Fruit fly (Drosophila melanogaster) whole organism, embryonic: ENCODE data around the gene Gga.

Experiments used
- Bdp1 ChIP-seq: fragments of 200-800 bp; sonication (Bioruptor generic); optimal IDR thresholded peaks from 3 replicates; lab custom pipeline; 2016; ENCODE audit warnings: missing biosample characterization, missing genetic modification characterization
- CG10147 ChIP-seq: fragments of 200-800 bp; sonication (Bioruptor generic); optimal IDR thresholded peaks from 2 replicates; lab custom pipeline; 2019; ENCODE audit warnings: missing biosample characterization, mild to moderate bottlenecking, missing genetic modification characterization, moderate library complexity
- CG10321 ChIP-seq: fragments of 200-800 bp; sonication (Bioruptor generic); IDR thresholded peaks from 2 replicates; pipeline ENCODE4 v1.3.6; 2022; ENCODE audit warnings: missing biosample characterization, missing genetic modification characterization
- CG10543 ChIP-seq: fragments of 200-800 bp; sonication (Bioruptor generic); optimal IDR thresholded peaks from 3 replicates; lab custom pipeline; 2017; ENCODE audit warnings: missing biosample characterization, mild to moderate bottlenecking, missing genetic modification characterization, moderate library complexity
- CG11093 ChIP-seq: fragments of 200-800 bp; sonication (Bioruptor generic); IDR thresholded peaks from 3 replicates; pipeline ENCODE4 v1.3.6; 2022; ENCODE audit warnings: missing biosample characterization, missing genetic modification characterization
- CG11504 ChIP-seq: fragments of 200-800 bp; sonication (Bioruptor generic); optimal IDR thresholded peaks from 3 replicates; lab custom pipeline; 2019; ENCODE audit warnings: missing biosample characterization, mild to moderate bottlenecking, missing genetic modification characterization, moderate library complexity
- CG11696 ChIP-seq: fragments of 200-800 bp; sonication (Bioruptor generic); IDR thresholded peaks from 2 replicates; pipeline ENCODE4 v1.3.6; 2022; ENCODE audit warnings: missing biosample characterization, missing genetic modification characterization
- CG12299 ChIP-seq: fragments of 200-800 bp; sonication (Bioruptor generic); optimal IDR thresholded peaks from 2 replicates; lab custom pipeline; 2018; ENCODE audit warnings: missing biosample characterization, mild to moderate bottlenecking, missing genetic modification characterization
- CG12744 ChIP-seq: fragments of 200-800 bp; sonication (Bioruptor generic); optimal IDR thresholded peaks from 2 replicates; lab custom pipeline; 2016; ENCODE audit warnings: missing biosample characterization, missing genetic modification characterization
- CG13424 ChIP-seq: fragments of 200-800 bp; sonication (Bioruptor generic); optimal IDR thresholded peaks from 2 replicates; lab custom pipeline; 2019; ENCODE audit warnings: missing biosample characterization, mild to moderate bottlenecking, missing genetic modification characterization, moderate library complexity
- CG14667 ChIP-seq: fragments of 200-800 bp; sonication (Bioruptor generic); IDR thresholded peaks from 2 replicates; pipeline ENCODE4 v1.3.6; 2022; ENCODE audit warnings: missing biosample characterization, missing genetic modification characterization
- CG15514 ChIP-seq: fragments of 200-800 bp; sonication (Bioruptor generic); optimal IDR thresholded peaks from 3 replicates; lab custom pipeline; 2017; ENCODE audit warnings: missing biosample characterization, missing genetic modification characterization, mild to moderate bottlenecking, moderate library complexity, missing genetic modification reagents
- CG17568 ChIP-seq: fragments of 200-800 bp; sonication (Bioruptor generic); optimal IDR thresholded peaks from 2 replicates; lab custom pipeline; 2018; ENCODE audit warnings: missing biosample characterization, mild to moderate bottlenecking, missing genetic modification characterization, moderate library complexity
- CG18011 ChIP-seq: fragments of 200-800 bp; sonication (Bioruptor generic); optimal IDR thresholded peaks from 2 replicates; lab custom pipeline; 2017; ENCODE audit warnings: missing biosample characterization, missing genetic modification characterization, mild to moderate bottlenecking, moderate library complexity, missing genotype
- CG2120 ChIP-seq: fragments of 200-800 bp; sonication (Bioruptor generic); optimal IDR thresholded peaks from 3 replicates; lab custom pipeline; 2016; ENCODE audit warnings: missing biosample characterization, missing genetic modification characterization
- CG3163 ChIP-seq: fragments of 200-800 bp; sonication (Bioruptor generic); optimal IDR thresholded peaks from 3 replicates; lab custom pipeline; 2016; ENCODE audit warnings: missing biosample characterization, missing genetic modification characterization
- CG3995 ChIP-seq: fragments of 200-800 bp; sonication (Bioruptor generic); optimal IDR thresholded peaks from 3 replicates; lab custom pipeline; 2016; ENCODE audit warnings: missing biosample characterization, missing genetic modification characterization
- CG43689 ChIP-seq: fragments of 200-800 bp; sonication (Bioruptor generic); IDR thresholded peaks from 2 replicates; pipeline ENCODE4 v1.3.6; 2022; ENCODE audit warnings: missing biosample characterization, missing genetic modification characterization
- CG7556 ChIP-seq: fragments of 200-800 bp; sonication (Bioruptor generic); optimal IDR thresholded peaks from 2 replicates; lab custom pipeline; 2017; ENCODE audit warnings: missing biosample characterization, mild to moderate bottlenecking, missing genetic modification characterization
- CG8281 ChIP-seq: fragments of 200-800 bp; sonication (Bioruptor generic); optimal IDR thresholded peaks from 2 replicates; lab custom pipeline; 2018; ENCODE audit warnings: missing biosample characterization, mild to moderate bottlenecking, missing genetic modification characterization, moderate library complexity
- CG9215 ChIP-seq: fragments of 200-800 bp; sonication (Bioruptor generic); IDR thresholded peaks from 2 replicates; pipeline ENCODE4 v1.3.6; 2022; ENCODE audit warnings: missing biosample characterization, missing genetic modification characterization
- Dad ChIP-seq: fragments of 200-800 bp; sonication (Bioruptor generic); optimal IDR thresholded peaks from 3 replicates; lab custom pipeline; 2016; ENCODE audit warnings: missing biosample characterization, missing genetic modification characterization
- Deaf1 ChIP-seq: fragments of 200-800 bp; optimal IDR thresholded peaks from 3 replicates; lab custom pipeline; 2019; ENCODE audit warnings: missing biosample characterization, mild to moderate bottlenecking, missing genetic modification characterization, moderate library complexity
- Dek ChIP-seq: fragments of 200-800 bp; sonication (Bioruptor generic); optimal IDR thresholded peaks from 3 replicates; lab custom pipeline; 2019; ENCODE audit warnings: missing biosample characterization, mild to moderate bottlenecking, missing genetic modification characterization, moderate library complexity
- Gug ChIP-seq: fragments of 200-800 bp; sonication (Bioruptor generic); IDR thresholded peaks from 4 replicates; pipeline ENCODE4 v1.3.6; 2022; ENCODE audit warnings: missing biosample characterization, missing genetic modification characterization
- HmgZ ChIP-seq: fragments of 200-800 bp; sonication (Bioruptor generic); optimal IDR thresholded peaks from 2 replicates; lab custom pipeline; 2018; ENCODE audit warnings: missing biosample characterization, mild to moderate bottlenecking, missing genetic modification characterization
- Lim3 ChIP-seq: fragments of 200-800 bp; sonication (Bioruptor generic); IDR thresholded peaks from 2 replicates; pipeline ENCODE4 v1.3.6; 2022; ENCODE audit warnings: missing biosample characterization, missing genetic modification characterization
- MESR4 ChIP-seq: fragments of 200-800 bp; sonication (Bioruptor generic); optimal IDR thresholded peaks from 2 replicates; lab custom pipeline; 2018; ENCODE audit warnings: missing biosample characterization, mild to moderate bottlenecking, missing genetic modification characterization, moderate library complexity
- Ravus ChIP-seq: fragments of 200-800 bp; sonication (Bioruptor generic); IDR thresholded peaks from 2 replicates; pipeline ENCODE4 v1.3.6; 2022; ENCODE audit warnings: missing biosample characterization, missing genetic modification characterization
- Sry-δ ChIP-seq: fragments of 200-800 bp; sonication (Bioruptor generic); optimal IDR thresholded peaks from 2 replicates; lab custom pipeline; 2016; ENCODE audit warnings: missing biosample characterization, missing genetic modification characterization
- TFAM ChIP-seq: fragments of 200-800 bp; sonication (Bioruptor generic); optimal IDR thresholded peaks from 2 replicates; lab custom pipeline; 2017; ENCODE audit warnings: missing biosample characterization, missing genetic modification characterization, inconsistent platforms
- al ChIP-seq: fragments of 200-800 bp; sonication (Bioruptor generic); IDR thresholded peaks from 2 replicates; pipeline ENCODE4 v1.3.6; 2022; ENCODE audit warnings: missing biosample characterization, missing genetic modification characterization
- ara ChIP-seq: fragments of 200-800 bp; sonication (Bioruptor generic); IDR thresholded peaks from 2 replicates; pipeline ENCODE4 v1.3.6; 2022; ENCODE audit warnings: missing biosample characterization, missing genetic modification characterization
- bsh ChIP-seq, 2 experiments: fragments of 200-800 bp; sonication (Bioruptor generic); optimal IDR thresholded peaks; 2 replicates each; lab custom pipeline; 2017 to 2018; ENCODE audit warnings: mild to moderate bottlenecking in 2 of 2, missing biosample characterization in 2 of 2, missing genetic modification characterization in 2 of 2, moderate library complexity in 1 of 2
- btn ChIP-seq: fragments of 200-800 bp; sonication (Bioruptor generic); optimal IDR thresholded peaks from 2 replicates; lab custom pipeline; 2016; ENCODE audit warnings: missing biosample characterization, missing genetic modification characterization
- corto ChIP-seq: fragments of 200-800 bp; sonication (Bioruptor generic); optimal IDR thresholded peaks from 2 replicates; lab custom pipeline; 2016; ENCODE audit warnings: missing biosample characterization, mild to moderate bottlenecking, missing genetic modification characterization, moderate library complexity
- dmrt99B ChIP-seq: fragments of 200-800 bp; sonication (Bioruptor generic); optimal IDR thresholded peaks from 2 replicates; lab custom pipeline; 2018; ENCODE audit warnings: missing biosample characterization, mild to moderate bottlenecking, missing genetic modification characterization, moderate library complexity
- fd3F ChIP-seq: fragments of 200-800 bp; sonication (Bioruptor generic); optimal IDR thresholded peaks from 2 replicates; lab custom pipeline; 2018; ENCODE audit warnings: missing biosample characterization, mild to moderate bottlenecking, missing genetic modification characterization, moderate library complexity
- ftz-f1 ChIP-seq: fragments of 200-800 bp; sonication (Bioruptor generic); optimal IDR thresholded peaks from 2 replicates; lab custom pipeline; 2016; ENCODE audit warnings: missing biosample characterization, missing genetic modification characterization
- gem ChIP-seq: fragments of 200-800 bp; sonication (Bioruptor generic); optimal IDR thresholded peaks from 2 replicates; lab custom pipeline; 2019; ENCODE audit warnings: missing biosample characterization, mild to moderate bottlenecking, missing genetic modification characterization, moderate library complexity
- gro ChIP-seq: fragments of 200-800 bp; sonication (Bioruptor generic); optimal IDR thresholded peaks from 2 replicates; lab custom pipeline; 2016; ENCODE audit warnings: missing biosample characterization, missing genetic modification characterization
- lola ChIP-seq, 3 experiments: fragments of >200 bp in 2 of 3; fragments of 200-800 bp in 1 of 3; sonication (Bioruptor generic) in 1 of 3; optimal IDR thresholded peaks; 2 replicates each; lab custom pipeline; 2017 to 2019; ENCODE audit warnings: missing biosample characterization in 3 of 3, missing genetic modification characterization in 3 of 3, mild to moderate bottlenecking in 1 of 3, moderate library complexity in 1 of 3
- sima ChIP-seq: fragments of 200-800 bp; sonication (Bioruptor generic); optimal IDR thresholded peaks from 2 replicates; lab custom pipeline; 2016; ENCODE audit warnings: missing biosample characterization, missing genetic modification characterization
- slbo ChIP-seq: fragments of 200-800 bp; sonication (Bioruptor generic); IDR thresholded peaks from 2 replicates; pipeline ENCODE4 v1.3.6; 2022; ENCODE audit warnings: missing biosample characterization, missing genetic modification characterization
- sob ChIP-seq: fragments of 200-800 bp; sonication (Bioruptor generic); IDR thresholded peaks from 2 replicates; pipeline ENCODE4 v1.3.6; 2022; ENCODE audit warnings: missing biosample characterization, missing genetic modification characterization
- tin ChIP-seq: fragments of 200-800 bp; sonication (Bioruptor generic); optimal IDR thresholded peaks from 3 replicates; lab custom pipeline; 2016; ENCODE audit warnings: missing biosample characterization, missing genetic modification characterization
- tll ChIP-seq, 2 experiments: fragments of 200-800 bp in 1 of 2; fragments of >200 bp in 1 of 2; sonication (Bioruptor generic) in 1 of 2; optimal IDR thresholded peaks; 2 replicates each; lab custom pipeline; 2017 to 2019; ENCODE audit warnings: missing biosample characterization in 2 of 2, missing genetic modification characterization in 2 of 2, mild to moderate bottlenecking in 1 of 2, moderate library complexity in 1 of 2
- vvl ChIP-seq: fragments of 200-800 bp; sonication (Bioruptor generic); IDR thresholded peaks from 2 replicates; pipeline ENCODE4 v1.3.6; 2022; ENCODE audit warnings: missing biosample characterization, missing genetic modification characterization
- wdn ChIP-seq: fragments of 200-800 bp; sonication (Bioruptor generic); IDR thresholded peaks from 2 replicates; pipeline ENCODE4 v1.3.6; 2022; ENCODE audit warnings: missing biosample characterization, missing genetic modification characterization

Gene Gga

dm6 chrX:9583440-9584103 is 17.3 kb upstream of the Gga start (continued):
- TF ChIP-seq CG18011 (GFP tag; lab: Kevin White, UChicago) = peak; percentile 81
- peak; percentile 90 for TF ChIP-seq al (GFP tag; lab: Robert Waterston, UW)
- TF ChIP-seq gro (GFP tag; lab: Kevin White, UChicago) = no peak
- TF ChIP-seq lola (GFP tag; optimal IDR thresholded peaks at IDR 0.05; lab: Kevin White, UChicago) = peak in 1 of 3 experiments; percentile 88
- peak; percentile 46 for TF ChIP-seq Dad (GFP tag; lab: Kevin White, UChicago)
- TF ChIP-seq CG13424 = peak; percentile 96
- peak; percentile 44 for TF ChIP-seq TFAM (GFP tag; lab: Kevin White, UChicago)
- TF ChIP-seq dmrt99B (tag; lab: Kevin White, UChicago) = peak; percentile 97
- peak; percentile 89 for TF ChIP-seq Gug (GFP tag; lab: Robert Waterston, UW)
- peak; percentile 88 for TF ChIP-seq tin
- TF ChIP-seq sob (GFP tag; lab: Robert Waterston, UW) = peak; percentile 94
- TF ChIP-seq CG12744 (GFP tag; lab: Kevin White, UChicago) = no peak
- peak; percentile 78 for TF ChIP-seq Lim3 (GFP tag; lab: Robert Waterston, UW)
- no peak for TF ChIP-seq tll (GFP tag; optimal IDR thresholded peaks at IDR 0.05; lab: Kevin White, UChicago)
- TF ChIP-seq Ravus = peak; percentile 57
- peak; percentile 75 for TF ChIP-seq CG10321 (GFP tag; lab: Robert Waterston, UW)
- peak; percentile 95 for TF ChIP-seq CG12299 (tag; lab: Kevin White, UChicago)
- peak; percentile 94 to 95 for TF ChIP-seq bsh (GFP tag; optimal IDR thresholded peaks at IDR 0.05; lab: Kevin White, UChicago)
- no peak for TF ChIP-seq btn (GFP tag; lab: Kevin White, UChicago)
- peak; percentile 96 for TF ChIP-seq vvl (GFP tag; lab: Robert Waterston, UW)
- peak; percentile 92 for TF ChIP-seq CG11093 (GFP tag; lab: Robert Waterston, UW)
- TF ChIP-seq CG10543 (GFP tag; lab: Kevin White, UChicago) = peak; percentile 96
- peak; percentile 90 for TF ChIP-seq fd3F (GFP tag; lab: Kevin White, UChicago)
- TF ChIP-seq CG8281 (tag; lab: Kevin White, UChicago) = peak; percentile 75
- TF ChIP-seq ara (GFP tag; lab: Robert Waterston, UW) = peak; percentile 89
- peak; percentile 59 for TF ChIP-seq Bdp1 (GFP tag; lab: Kevin White, UChicago)
- peak; percentile 74 for TF ChIP-seq Deaf1 (tag; lab: Kevin White, UChicago)
- TF ChIP-seq wdn (GFP tag; lab: Robert Waterston, UW) = peak; percentile 88
- peak; percentile 87 for TF ChIP-seq CG17568 (GFP tag; lab: Kevin White, UChicago)
- TF ChIP-seq CG2120 = peak; percentile 90
- peak; percentile 60 for TF ChIP-seq CG3995 (GFP tag; lab: Kevin White, UChicago)
- TF ChIP-seq ftz-f1 (GFP tag; lab: Kevin White, UChicago) = peak; percentile 44
- TF ChIP-seq MESR4 = peak; percentile 31
- TF ChIP-seq sima (GFP tag; lab: Kevin White, UChicago) = no peak
- TF ChIP-seq CG11504 (tag; lab: Kevin White, UChicago) = peak; percentile 95
- TF ChIP-seq slbo (GFP tag; lab: Robert Waterston, UW) = peak; percentile 95
- peak; percentile 94 for TF ChIP-seq CG10147 (GFP tag; lab: Kevin White, UChicago)
- TF ChIP-seq CG9215 (GFP tag; lab: Robert Waterston, UW) = peak; percentile 93
- peak; percentile 94 for TF ChIP-seq Dek
- no peak for TF ChIP-seq Sry-δ (GFP tag; lab: Kevin White, UChicago)
- TF ChIP-seq CG43689 = peak; percentile 85
- TF ChIP-seq HmgZ = peak; percentile 97
- TF ChIP-seq CG7556 = peak; percentile 96
- TF ChIP-seq CG15514 (GFP tag; lab: Kevin White, UChicago) = peak; percentile 92
- peak; percentile 98 for TF ChIP-seq CG11696
- TF ChIP-seq gem (tag; lab: Kevin White, UChicago) = peak; percentile 97
- TF ChIP-seq corto (GFP tag; lab: Kevin White, UChicago) = peak; percentile 68
- peak; percentile 79 for TF ChIP-seq CG14667
- no peak for TF ChIP-seq CG3163 (GFP tag; lab: Kevin White, UChicago)
